Fruit fly (Drosophila melanogaster): ENCODE measurements around the gene Orc5.

Orc5 gene

dm6 chr2L:13803032-13803661 lies 26.5 kb upstream of the Orc5 start, which contains the start of gene CAH1 (continued):
- TF ChIP-seq cwo (GFP tag; optimal IDR thresholded peaks at IDR 0.05) (no peak), MBD-R2 (GFP tag; IDR thresholded peaks at IDR 0.05) (no peak), Hey (tag; optimal IDR thresholded peaks at IDR 0.05) (no peak), Trl (optimal IDR thresholded peaks at IDR 0.05) (peak in 1 of 2 experiments; percentile 37), Trl (GFP tag; optimal IDR thresholded peaks at IDR 0.05) (no peak), CG7839 (tag; optimal IDR thresholded peaks at IDR 0.05) (no peak), CG15514 (GFP tag; optimal IDR thresholded peaks at IDR 0.05) (peak; percentile 21), vvl (GFP tag; IDR thresholded peaks at IDR 0.05) (peak; percentile 57; the same call in 1 of the 2 replicates), gro (GFP tag; optimal IDR thresholded peaks at IDR 0.05) (no peak), HLH54F (GFP tag; optimal IDR thresholded peaks at IDR 0.05) (no peak), Ets65A (GFP tag) (peak; percentile 22), org-1 (GFP tag; optimal IDR thresholded peaks at IDR 0.05) (no peak), crol (GFP tag; IDR thresholded peaks at IDR 0.05) (peak; percentile 92), Bdp1 (GFP tag; optimal IDR thresholded peaks at IDR 0.05) (no peak), HmgZ (tag; optimal IDR thresholded peaks at IDR 0.05) (no peak), CTCF (GFP tag; optimal IDR thresholded peaks at IDR 0.05) (no peak), CG18476 (GFP tag; optimal IDR thresholded peaks at IDR 0.05) (no peak), CG1832 (GFP tag; optimal IDR thresholded peaks at IDR 0.05) (no peak), rib (GFP tag; IDR thresholded peaks at IDR 0.05) (peak; percentile 54; the same call in 1 of the 2 replicates), fd96Cb (tag; optimal IDR thresholded peaks at IDR 0.05) (no peak), gsb-n (tag; optimal IDR thresholded peaks at IDR 0.05) (no peak), sc (optimal IDR thresholded peaks at IDR 0.05) (no peak), sc (GFP tag; optimal IDR thresholded peaks at IDR 0.05) (no peak), CG8290 (GFP tag; optimal IDR thresholded peaks at IDR 0.05) (no peak), CG8290 (tag; optimal IDR thresholded peaks at IDR 0.05) (peak in 1 of 2 experiments; percentile 42), cad (GFP tag; optimal IDR thresholded peaks at IDR 0.05) (no peak), lab (GFP tag; optimal IDR thresholded peaks at IDR 0.05) (peak; percentile 23), CG10321 (GFP tag; IDR thresholded peaks at IDR 0.05) (no peak), CrebB (tag; optimal IDR thresholded peaks at IDR 0.05) (no peak), Lpt (GFP tag; optimal IDR thresholded peaks at IDR 0.05) (no peak), CG5245 (GFP tag; optimal IDR thresholded peaks at IDR 0.05) (no peak), CG6654 (GFP tag; optimal IDR thresholded peaks at IDR 0.05) (no peak), CG11398 (GFP tag; optimal IDR thresholded peaks at IDR 0.05) (no peak), otp (GFP tag; IDR thresholded peaks at IDR 0.05) (no peak), Eip74EF (GFP tag; optimal IDR thresholded peaks at IDR 0.05) (no peak)

dm6 chr2L:13803805-13804560 lies 25.7 kb upstream of the Orc5 start:
- TF ChIP-seq sd (tag; optimal IDR thresholded peaks at IDR 0.05): peak; percentile 75
- no peak for TF ChIP-seq Mrtf (GFP tag; IDR thresholded peaks at IDR 0.05)
- TF ChIP-seq klu (GFP tag; IDR thresholded peaks at IDR 0.05): no peak
- TF ChIP-seq grn (GFP tag; optimal IDR thresholded peaks at IDR 0.05): peak; percentile 50
- peak; percentile 6 for TF ChIP-seq HHEX (GFP tag; optimal IDR thresholded peaks at IDR 0.05)
- no peak for TF ChIP-seq CG6272 (GFP tag; IDR thresholded peaks at IDR 0.05)
- TF ChIP-seq Taf1 (GFP tag; IDR thresholded peaks at IDR 0.05): no peak
- TF ChIP-seq CG10267 (tag; optimal IDR thresholded peaks at IDR 0.05): no peak
- peak; percentile 25 for TF ChIP-seq Jarid2 (GFP tag; optimal IDR thresholded peaks at IDR 0.05)
- peak; percentile 38 for TF ChIP-seq CG12769 (tag; optimal IDR thresholded peaks at IDR 0.05)
- TF ChIP-seq Antp (GFP tag; optimal IDR thresholded peaks at IDR 0.05): no peak
- TF ChIP-seq CG42726 (GFP tag; IDR thresholded peaks at IDR 0.05; ENCODE audit: partially characterized antibody): no peak
- TF ChIP-seq Med (GFP tag): peak; percentile 64
- no peak for TF ChIP-seq CG5953 (GFP tag; IDR thresholded peaks at IDR 0.05)
- TF ChIP-seq BtbVII (GFP tag; optimal IDR thresholded peaks at IDR 0.05): peak; percentile 10
- TF ChIP-seq CG7987 (GFP tag; optimal IDR thresholded peaks at IDR 0.05): peak; percentile 94
- peak; percentile 31 for TF ChIP-seq gro (GFP tag; optimal IDR thresholded peaks at IDR 0.05)
- TF ChIP-seq so (GFP tag; IDR thresholded peaks at IDR 0.05): peak; percentile 22; the same call in 1 of the 3 replicates

Data from whole organism, embryonic.